Worm (Caenorhabditis elegans): ENCODE measurements around the gene C14A6.3.

Gene C14A6.3

ce11 chrV:18131049-18131448 lies 15.1 kb upstream of the C14A6.3 start, which contains the start of gene Y37H2A.12 (continued):
- TF ChIP-seq him-1 (tag; optimal IDR thresholded peaks at IDR 0.05) = peak; percentile 83
- no peak for TF ChIP-seq nfyb-1 (GFP tag; IDR thresholded peaks at IDR 0.05)
- TF ChIP-seq efl-1 (GFP tag; optimal IDR thresholded peaks at IDR 0.05) = no peak
- no peak for TF ChIP-seq nhr-120 (GFP tag; IDR thresholded peaks at IDR 0.05)
- peak; percentile 34; the same call in 1 of the 2 replicates for TF ChIP-seq F33H1.4 (GFP tag; IDR thresholded peaks at IDR 0.05)
- TF ChIP-seq hmg-1.2 (GFP tag; IDR thresholded peaks at IDR 0.05) = no peak
- no peak for TF ChIP-seq chd-7 (tag; optimal IDR thresholded peaks at IDR 0.05)
- TF ChIP-seq D2030.7 (GFP tag; IDR thresholded peaks at IDR 0.05) = peak; percentile 48; the same call in 1 of the 2 replicates
- no peak for TF ChIP-seq nhr-27 (tag; optimal IDR thresholded peaks at IDR 0.05)

ce11 chrV:18133177-18133576 lies 13.0 kb upstream of the C14A6.3 start, which contains the start of gene Y37H2A.18:
Gene Y37H2A.18 (minus strand): TSS chrV:18133277.
- no peak for TF ChIP-seq rpc-1 (optimal IDR thresholded peaks at IDR 0.05)
- TF ChIP-seq rpc-1 (tag; optimal IDR thresholded peaks at IDR 0.05) = no peak
- no peak for TF ChIP-seq Y67H2A.10 (GFP tag; conservative IDR thresholded peaks at IDR 0.05)
- no peak for TF ChIP-seq akir-1 (GFP tag; optimal IDR thresholded peaks at IDR 0.05)
- TF ChIP-seq dpl-1 (GFP tag; optimal IDR thresholded peaks at IDR 0.05) = no peak
- TF ChIP-seq F33H1.4 (GFP tag; IDR thresholded peaks at IDR 0.05) = no peak
- TF ChIP-seq pbrm-1 (GFP tag; IDR thresholded peaks at IDR 0.05) = no peak
- no peak for TF ChIP-seq fkh-3 (tag; optimal IDR thresholded peaks at IDR 0.05)

- TF ChIP-seq F33H1.4 (GFP tag; IDR thresholded peaks at IDR 0.05) (0 out of 2 replicates have a peak, but pooled peaks have one; percentile 13), madf-6 (GFP tag; IDR thresholded peaks at IDR 0.05) (peak; percentile 45; the same call in 1 of the 2 replicates), D2030.7 (GFP tag; IDR thresholded peaks at IDR 0.05) (peak; percentile 36; the same call in 1 of the 2 replicates), lsl-1 (GFP tag; optimal IDR thresholded peaks at IDR 0.05) (peak; percentile 83), him-1 (tag; optimal IDR thresholded peaks at IDR 0.05) (no peak), nhr-90 (tag; optimal IDR thresholded peaks at IDR 0.05) (no peak)
Measured at ce11 chrV:18134378-18134777, 11.8 kb upstream of the C14A6.3 start, which contains the start of gene Y37H2A.7. Gene Y37H2A.7 (minus strand): TSS chrV:18134478.

- no peak for TF ChIP-seq let-607 (tag; optimal IDR thresholded peaks at IDR 0.05)
- peak; percentile 87 for TF ChIP-seq xnd-1 (tag; optimal IDR thresholded peaks at IDR 0.05)
- TF ChIP-seq sdz-38 (tag; optimal IDR thresholded peaks at IDR 0.05) = no peak
- TF ChIP-seq F33H1.4 (GFP tag; IDR thresholded peaks at IDR 0.05) = peak; percentile 85
- TF ChIP-seq K11D2.4 (GFP tag; IDR thresholded peaks at IDR 0.05) = no peak
- TF ChIP-seq rpc-1 (optimal IDR thresholded peaks at IDR 0.05) = no peak
- no peak for TF ChIP-seq rpc-1 (tag; optimal IDR thresholded peaks at IDR 0.05)
- TF ChIP-seq zim-3 (tag; optimal IDR thresholded peaks at IDR 0.05) = no peak
- TF ChIP-seq madf-8 (GFP tag; conservative IDR thresholded peaks at IDR 0.05) = peak; percentile 58
- TF ChIP-seq ccch-3 (GFP tag; optimal IDR thresholded peaks at IDR 0.05) = no peak
- no peak for TF ChIP-seq egrh-3 (GFP tag; IDR thresholded peaks at IDR 0.05)
- peak; percentile 78 for TF ChIP-seq madf-6 (GFP tag; IDR thresholded peaks at IDR 0.05)
- peak; percentile 90 for TF ChIP-seq lsl-1 (GFP tag; optimal IDR thresholded peaks at IDR 0.05)
- no peak for TF ChIP-seq ceh-27 (GFP tag; optimal IDR thresholded peaks at IDR 0.05)
- no peak for TF ChIP-seq F37B4.10 (GFP tag; IDR thresholded peaks at IDR 0.05)
- peak; percentile 26 for TF ChIP-seq him-1 (tag; optimal IDR thresholded peaks at IDR 0.05)
Measured at ce11 chrV:18137679-18138078, 8.5 kb upstream of the C14A6.3 start.

- no peak for TF ChIP-seq F37B4.10 (GFP tag; IDR thresholded peaks at IDR 0.05)
- TF ChIP-seq die-1 (tag; optimal IDR thresholded peaks at IDR 0.05) = no peak
- no peak for TF ChIP-seq nhr-179 (tag; optimal IDR thresholded peaks at IDR 0.05)
- no peak for TF ChIP-seq hmg-20 (GFP tag; IDR thresholded peaks at IDR 0.05)
- TF ChIP-seq let-607 (tag; optimal IDR thresholded peaks at IDR 0.05) = no peak
- no peak for TF ChIP-seq tlf-1 (GFP tag; optimal IDR thresholded peaks at IDR 0.05)
- no peak for TF ChIP-seq nfya-1 (tag; optimal IDR thresholded peaks at IDR 0.05; ENCODE audit: borderline replicate concordance, insufficient read depth)
- no peak for TF ChIP-seq bed-1 (GFP tag; IDR thresholded peaks at IDR 0.05)
- no peak for TF ChIP-seq let-526 (GFP tag; IDR thresholded peaks at IDR 0.05)
- TF ChIP-seq ztf-26 (tag; optimal IDR thresholded peaks at IDR 0.05) = no peak
- no peak for TF ChIP-seq him-1 (tag; optimal IDR thresholded peaks at IDR 0.05)
- TF ChIP-seq B0035.1 (tag; optimal IDR thresholded peaks at IDR 0.05) = no peak
- TF ChIP-seq sdz-38 (tag; optimal IDR thresholded peaks at IDR 0.05) = no peak
Measured at ce11 chrV:18138695-18139094, 7.5 kb upstream of the C14A6.3 start, which contains the start of gene Y37H2A.10. Gene Y37H2A.10 (plus strand): TSS chrV:18138995.

All from whole organism, young adult.